Fruit fly (Drosophila melanogaster) whole organism, embryonic: ENCODE measurements around the gene Ugt37A3.
A peak's percentile ranks its signal among the peaks of the same experiment; 100 is the strongest.

ENCODE experiments used
- ATbp ChIP-seq: fragments of 200-800 bp; sonication (Bioruptor generic); optimal IDR thresholded peaks from 2 replicates; lab custom pipeline; 2017; ENCODE audit warnings: missing biosample characterization, mild to moderate bottlenecking, missing genetic modification characterization, missing genetic modification reagents
- Atf6 ChIP-seq: fragments of 200-800 bp; sonication (Bioruptor generic); IDR thresholded peaks from 2 replicates; pipeline ENCODE4 v1.3.6; 2022; ENCODE audit warnings: missing biosample characterization, missing genetic modification characterization
- CG10366 ChIP-seq: fragments of 200-800 bp; sonication (Bioruptor generic); IDR thresholded peaks from 2 replicates; pipeline ENCODE4 v1.3.6; 2022; ENCODE audit warnings: missing biosample characterization, missing genetic modification characterization
- CG11093 ChIP-seq: fragments of 200-800 bp; sonication (Bioruptor generic); IDR thresholded peaks from 3 replicates; pipeline ENCODE4 v1.3.6; 2022; ENCODE audit warnings: missing biosample characterization, missing genetic modification characterization
- CG12391 ChIP-seq: fragments of 200-800 bp; sonication (Bioruptor generic); optimal IDR thresholded peaks from 3 replicates; lab custom pipeline; 2018; ENCODE audit warnings: missing biosample characterization, mild to moderate bottlenecking, missing genetic modification characterization, moderate library complexity
- CG12744 ChIP-seq: fragments of 200-800 bp; sonication (Bioruptor generic); optimal IDR thresholded peaks from 2 replicates; lab custom pipeline; 2016; ENCODE audit warnings: missing biosample characterization, missing genetic modification characterization
- CG14710 ChIP-seq: fragments of 200-800 bp; sonication (Bioruptor generic); optimal IDR thresholded peaks from 3 replicates; lab custom pipeline; 2019; ENCODE audit warnings: missing biosample characterization, mild to moderate bottlenecking, missing genetic modification characterization, moderate library complexity
- CG15269 ChIP-seq: fragments of 200-800 bp; sonication (Bioruptor generic); optimal IDR thresholded peaks from 2 replicates; lab custom pipeline; 2018; ENCODE audit warnings: missing biosample characterization, mild to moderate bottlenecking, missing genetic modification characterization, moderate library complexity
- CG1603 ChIP-seq: fragments of 200-800 bp; sonication (Bioruptor generic); optimal IDR thresholded peaks from 2 replicates; lab custom pipeline; 2019; ENCODE audit warnings: missing biosample characterization, mild to moderate bottlenecking, missing genetic modification characterization, moderate library complexity
- CG17328 ChIP-seq: fragments of 200-800 bp; sonication (Bioruptor generic); IDR thresholded peaks from 2 replicates; pipeline ENCODE4 v1.3.6; 2022; ENCODE audit warnings: missing biosample characterization, missing genetic modification characterization
- CG18619 ChIP-seq: fragments of 200-800 bp; sonication (Bioruptor generic); optimal IDR thresholded peaks from 3 replicates; lab custom pipeline; 2017; ENCODE audit warnings: missing biosample characterization, mild to moderate bottlenecking, missing genetic modification characterization
- CG2678 ChIP-seq: fragments of 200-800 bp; sonication (Bioruptor generic); optimal IDR thresholded peaks from 3 replicates; lab custom pipeline; 2019; ENCODE audit warnings: missing biosample characterization, mild to moderate bottlenecking, missing genetic modification characterization, moderate library complexity
- CG31224 ChIP-seq: fragments of 200-800 bp; sonication (Bioruptor generic); IDR thresholded peaks from 2 replicates; pipeline ENCODE4 v1.3.6; 2022; ENCODE audit warnings: missing biosample characterization, missing genetic modification characterization
- CG3163 ChIP-seq: fragments of 200-800 bp; sonication (Bioruptor generic); optimal IDR thresholded peaks from 3 replicates; lab custom pipeline; 2016; ENCODE audit warnings: missing biosample characterization, missing genetic modification characterization
- CG4360 ChIP-seq: fragments of 200-800 bp; sonication (Bioruptor generic); IDR thresholded peaks from 2 replicates; pipeline ENCODE4 v1.3.6; 2022; ENCODE audit warnings: missing biosample characterization, missing genetic modification characterization
- CG6683 ChIP-seq: fragments of 200-800 bp; sonication (Bioruptor generic); optimal IDR thresholded peaks from 2 replicates; lab custom pipeline; 2017; ENCODE audit warnings: missing biosample characterization, mild to moderate bottlenecking, missing genetic modification characterization, missing genetic modification reagents
- CG6689 ChIP-seq: fragments of 200-800 bp; sonication (Bioruptor generic); IDR thresholded peaks from 2 replicates; pipeline ENCODE4 v1.3.6; 2022; ENCODE audit warnings: missing biosample characterization, missing genetic modification characterization
- CG6854 ChIP-seq: fragments of 200-800 bp; sonication (Bioruptor generic); optimal IDR thresholded peaks from 3 replicates; lab custom pipeline; 2017; ENCODE audit warnings: missing biosample characterization, mild to moderate bottlenecking, missing genetic modification characterization
- CG7963 ChIP-seq: fragments of 200-800 bp; sonication (Bioruptor generic); IDR thresholded peaks from 3 replicates; pipeline ENCODE4 v1.3.6; 2022; ENCODE audit warnings: missing biosample characterization, missing genetic modification characterization; ENCODE audit not compliant: partially characterized antibody
- CG9876 ChIP-seq: fragments of 200-800 bp; sonication (Bioruptor generic); optimal IDR thresholded peaks from 2 replicates; lab custom pipeline; 2016; ENCODE audit warnings: missing biosample characterization, missing genetic modification characterization
- Camta ChIP-seq: fragments of 200-800 bp; sonication (Bioruptor generic); optimal IDR thresholded peaks from 2 replicates; lab custom pipeline; 2016; ENCODE audit warnings: missing biosample characterization, missing genetic modification characterization
- Deaf1 ChIP-seq: fragments of 200-800 bp; optimal IDR thresholded peaks from 3 replicates; lab custom pipeline; 2019; ENCODE audit warnings: missing biosample characterization, mild to moderate bottlenecking, missing genetic modification characterization, moderate library complexity
- Dref ChIP-seq: fragments of 200-800 bp; sonication (Bioruptor generic); IDR thresholded peaks from 2 replicates; pipeline ENCODE4 v1.3.6; 2022; ENCODE audit warnings: missing biosample characterization, missing genetic modification characterization
- NC2β ChIP-seq: fragments of 200-800 bp; sonication (Bioruptor generic); optimal IDR thresholded peaks from 2 replicates; lab custom pipeline; 2016; ENCODE audit warnings: missing biosample characterization, missing genetic modification characterization
- Pdp1 ChIP-seq, 2 experiments: fragments of 200-800 bp; sonication (Bioruptor generic); optimal IDR thresholded peaks; 3 replicates each; lab custom pipeline; 2016; ENCODE audit warnings: missing biosample characterization in 2 of 2, missing genetic modification characterization in 2 of 2, mild to moderate bottlenecking in 1 of 2, moderate library complexity in 1 of 2
- Ptx1 ChIP-seq: fragments of 200-800 bp; sonication (Bioruptor generic); IDR thresholded peaks from 2 replicates; pipeline ENCODE4 v1.3.6; 2022; ENCODE audit warnings: missing biosample characterization, missing genetic modification characterization
- TFAM ChIP-seq: fragments of 200-800 bp; sonication (Bioruptor generic); optimal IDR thresholded peaks from 2 replicates; lab custom pipeline; 2017; ENCODE audit warnings: missing biosample characterization, missing genetic modification characterization, inconsistent platforms
- az2 ChIP-seq: fragments of 200-800 bp; sonication (Bioruptor generic); optimal IDR thresholded peaks from 3 replicates; lab custom pipeline; 2016; ENCODE audit warnings: missing biosample characterization, missing genetic modification characterization
- chif ChIP-seq, 2 experiments: fragments of 200-800 bp; sonication (Bioruptor generic); optimal IDR thresholded peaks; 3 replicates each; lab custom pipeline; 2016; ENCODE audit warnings: missing biosample characterization in 2 of 2, missing genetic modification characterization in 2 of 2
- dati ChIP-seq: fragments of 200-800 bp; sonication (Bioruptor generic); IDR thresholded peaks from 2 replicates; pipeline ENCODE4 v1.3.6; 2022; ENCODE audit warnings: missing biosample characterization, missing genetic modification characterization
- dpn ChIP-seq, 2 experiments: fragments of 200-800 bp; sonication (Bioruptor generic); optimal IDR thresholded peaks; 3 replicates each; lab custom pipeline; 2016; ENCODE audit warnings: missing biosample characterization in 2 of 2, missing genetic modification characterization in 2 of 2
- exex ChIP-seq: fragments of 200-800 bp; sonication (Bioruptor generic); optimal IDR thresholded peaks from 4 replicates; lab custom pipeline; 2018; ENCODE audit warnings: missing biosample characterization, mild to moderate bottlenecking, missing genetic modification characterization, moderate library complexity
- grn ChIP-seq: fragments of 200-800 bp; sonication (Bioruptor generic); optimal IDR thresholded peaks from 3 replicates; lab custom pipeline; 2017; ENCODE audit warnings: missing biosample characterization, missing genetic modification characterization
- gro ChIP-seq: fragments of 200-800 bp; sonication (Bioruptor generic); optimal IDR thresholded peaks from 2 replicates; lab custom pipeline; 2016; ENCODE audit warnings: missing biosample characterization, missing genetic modification characterization
- jigr1 ChIP-seq: fragments of 200-800 bp; sonication (Bioruptor generic); IDR thresholded peaks from 3 replicates; pipeline ENCODE4 v1.3.6; 2022; ENCODE audit warnings: missing biosample characterization, missing genetic modification characterization
- onecut ChIP-seq: fragments of 200-800 bp; sonication (Bioruptor generic); IDR thresholded peaks from 2 replicates; pipeline ENCODE4 v1.3.6; 2022; ENCODE audit warnings: missing biosample characterization, missing genetic modification characterization
- pan ChIP-seq, 4 experiments: fragments of >200 bp in 3 of 4; fragments of 200-800 bp in 1 of 4; sonication (Bioruptor generic) in 1 of 4; optimal IDR thresholded peaks in 3 of 4; IDR thresholded peaks in 1 of 4; 2 replicates each; pipeline versions ENCODE4 v1.3.6 to Lab custom; 2017 to 2022; ENCODE audit warnings: missing biosample characterization in 2 of 4, missing genetic modification characterization in 2 of 4, mixed read lengths in 1 of 4
- ranshi ChIP-seq: fragments of 200-800 bp; sonication (Bioruptor generic); IDR thresholded peaks from 2 replicates; pipeline ENCODE4 v1.3.6; 2022; ENCODE audit warnings: missing biosample characterization, missing genetic modification characterization
- row ChIP-seq: fragments of 200-800 bp; sonication (Bioruptor generic); IDR thresholded peaks from 3 replicates; pipeline ENCODE4 v1.3.6; 2022; ENCODE audit warnings: missing biosample characterization, missing genetic modification characterization
- sens-2 ChIP-seq: fragments of 200-800 bp; sonication (Bioruptor generic); IDR thresholded peaks from 2 replicates; pipeline ENCODE4 v1.3.6; 2022; ENCODE audit warnings: missing biosample characterization, missing genetic modification characterization
- shn ChIP-seq: fragments of 200-800 bp; sonication (Bioruptor generic); optimal IDR thresholded peaks from 3 replicates; lab custom pipeline; 2016; ENCODE audit warnings: missing biosample characterization, missing genetic modification characterization
- sisA ChIP-seq: fragments of 200-800 bp; sonication (Bioruptor generic); IDR thresholded peaks from 2 replicates; pipeline ENCODE4 v1.3.6; 2022; ENCODE audit warnings: missing biosample characterization, missing genetic modification characterization
- slbo ChIP-seq: fragments of 200-800 bp; sonication (Bioruptor generic); IDR thresholded peaks from 2 replicates; pipeline ENCODE4 v1.3.6; 2022; ENCODE audit warnings: missing biosample characterization, missing genetic modification characterization
- sug ChIP-seq: fragments of 200-800 bp; optimal IDR thresholded peaks from 2 replicates; lab custom pipeline; 2019; ENCODE audit warnings: missing biosample characterization, mild to moderate bottlenecking, missing genetic modification characterization, moderate library complexity
- tin ChIP-seq: fragments of 200-800 bp; sonication (Bioruptor generic); optimal IDR thresholded peaks from 3 replicates; lab custom pipeline; 2016; ENCODE audit warnings: missing biosample characterization, missing genetic modification characterization
- toy ChIP-seq: fragments of 200-800 bp; sonication (Bioruptor generic); IDR thresholded peaks from 2 replicates; pipeline ENCODE4 v1.3.6; 2022; ENCODE audit warnings: missing biosample characterization, missing genetic modification characterization

The Ugt37A3 gene

dm6 chr3R:12751027-12751426 is 7.5 kb upstream of the Ugt37A3 start (continued):
- TF ChIP-seq Ptx1 (GFP tag; lab: Robert Waterston, UW), result peak; percentile 26; the same call in 1 of the 2 replicates
- TF ChIP-seq slbo (GFP tag; lab: Robert Waterston, UW), result peak; percentile 38; the same call in 1 of the 2 replicates
- peak; percentile 68 for TF ChIP-seq CG2678 (tag; lab: Kevin White, UChicago)
- peak; percentile 43 for TF ChIP-seq CG15269
- no peak for TF ChIP-seq ATbp (GFP tag; lab: Kevin White, UChicago)

dm6 chr3R:12739247-12739646 is 4.2 kb downstream of the Ugt37A3 start, which contains the start of gene Ugt37A2:
TSS of gene Ugt37A2 (plus strand) at chr3R:12739642.
- no peak for TF ChIP-seq shn (GFP tag; lab: Kevin White, UChicago)
- peak; percentile 88 for TF ChIP-seq exex (tag; lab: Kevin White, UChicago)
- no peak for TF ChIP-seq CG3163 (GFP tag; lab: Kevin White, UChicago)
- TF ChIP-seq CG6854 (GFP tag; lab: Kevin White, UChicago), result no peak
- no peak for TF ChIP-seq CG14710 (tag; lab: Kevin White, UChicago)
- peak; percentile 47 for TF ChIP-seq Deaf1 (tag; lab: Kevin White, UChicago)
- peak; percentile 35 for TF ChIP-seq grn
- TF ChIP-seq sug, result peak; percentile 50

DNA sequence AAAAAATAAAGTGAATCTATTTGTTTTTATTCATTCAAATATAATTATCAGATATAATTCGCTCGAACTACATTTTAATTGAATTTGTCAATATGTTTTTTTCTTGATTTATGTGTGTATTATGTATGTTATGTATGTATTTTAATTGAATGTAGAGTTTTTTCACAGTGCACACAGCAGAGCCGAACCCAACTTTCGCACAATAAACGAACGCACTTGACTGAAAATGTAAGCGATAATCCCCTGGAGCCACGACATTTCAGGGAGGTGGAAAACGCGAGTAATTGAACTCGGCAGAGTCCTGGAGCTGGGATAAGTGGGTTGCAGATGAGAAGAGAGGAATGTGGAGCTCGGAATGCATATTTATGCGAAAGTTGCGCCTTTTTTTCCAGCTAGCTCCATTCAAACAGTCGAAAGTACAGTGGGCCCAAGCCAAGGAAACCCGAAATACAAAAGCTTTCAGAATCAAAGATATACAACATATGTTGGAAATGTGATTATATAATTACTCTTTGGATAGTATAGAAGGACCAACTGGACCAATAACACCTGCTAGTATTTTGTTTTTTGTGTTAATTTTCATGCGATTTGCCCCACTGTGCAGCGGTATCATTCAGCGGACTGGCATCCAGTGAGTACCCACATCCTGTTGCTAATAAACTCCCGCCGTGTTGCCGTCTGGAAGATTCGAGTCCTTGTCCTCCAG is 15.4 kb downstream of the Ugt37A3 start:
- TF ChIP-seq slbo (GFP tag; lab: Robert Waterston, UW), result peak; percentile 44
- no peak for TF ChIP-seq toy (GFP tag; lab: Robert Waterston, UW)
- TF ChIP-seq CG1603 (tag; lab: Kevin White, UChicago), result peak; percentile 64
- no peak; the same call in 1 of the 2 replicates for TF ChIP-seq CG6689
- TF ChIP-seq row (GFP tag; lab: Robert Waterston, UW), result peak; percentile 54
- peak; percentile 28; the same call in 1 of the 2 replicates for TF ChIP-seq Atf6 (GFP tag; lab: Robert Waterston, UW)
- no peak for TF ChIP-seq NC2β (GFP tag; lab: Kevin White, UChicago)
- no peak for TF ChIP-seq CG31224
- peak; percentile 6 to 83 for TF ChIP-seq Pdp1 (GFP tag; optimal IDR thresholded peaks at IDR 0.05; lab: Kevin White, UChicago)
- peak; percentile 27; the same call in 1 of the 2 replicates for TF ChIP-seq CG10366 (GFP tag; lab: Robert Waterston, UW)
- TF ChIP-seq CG6683 (GFP tag; lab: Kevin White, UChicago), result no peak
- no peak for TF ChIP-seq CG12391 (tag; lab: Kevin White, UChicago)
- TF ChIP-seq CG12744, result no peak
- no peak for TF ChIP-seq pan (optimal IDR thresholded peaks at IDR 0.05; lab: Kevin White, UChicago)
- TF ChIP-seq pan (GFP tag; optimal IDR thresholded peaks at IDR 0.05 in 1 of 2, IDR thresholded peaks at IDR 0.05 in 1 of 2), result peak in 1 of 2 experiments; percentile 62
- no peak for TF ChIP-seq Camta (GFP tag; lab: Kevin White, UChicago)
- TF ChIP-seq ranshi (GFP tag; lab: Robert Waterston, UW), result 0 out of 2 replicates have a peak, but pooled peaks have one; percentile 45
- no peak for TF ChIP-seq CG9876 (GFP tag; lab: Kevin White, UChicago)
- TF ChIP-seq gro (GFP tag; lab: Kevin White, UChicago), result no peak
- TF ChIP-seq chif (GFP tag; optimal IDR thresholded peaks at IDR 0.05; lab: Kevin White, UChicago), result peak in 1 of 2 experiments; percentile 19
- peak; percentile 15 to 26 for TF ChIP-seq dpn (GFP tag; optimal IDR thresholded peaks at IDR 0.05; lab: Kevin White, UChicago)
- peak; percentile 24; the same call in 1 of the 3 replicates for TF ChIP-seq jigr1
- no peak for TF ChIP-seq CG7963 (GFP tag; lab: Robert Waterston, UW)
- TF ChIP-seq dati, result no peak
- TF ChIP-seq sens-2 (GFP tag; lab: Robert Waterston, UW), result no peak
- TF ChIP-seq Dref, result no peak
- peak; percentile 42; the same call in 1 of the 2 replicates for TF ChIP-seq sisA (GFP tag; lab: Robert Waterston, UW)
- TF ChIP-seq CG17328 (GFP tag; lab: Robert Waterston, UW), result no peak
- TF ChIP-seq az2, result peak; percentile 8
- TF ChIP-seq CG11093, result no peak
- peak; percentile 9 for TF ChIP-seq tin
- TF ChIP-seq onecut, result peak; percentile 22; the same call in 1 of the 2 replicates
- peak; percentile 21 for TF ChIP-seq CG18619 (GFP tag; lab: Kevin White, UChicago)
- TF ChIP-seq CG4360, result no peak
- TF ChIP-seq TFAM (GFP tag; lab: Kevin White, UChicago), result no peak
